Fruit fly (Drosophila melanogaster) Kc167 (cell line): ENCODE measurements around the gene eIF2beta.

Experiments used
- Myc ChIP-seq: fragments of >200 bp; optimal IDR thresholded peaks from 2 replicates; lab custom pipeline; 2017; ENCODE audit warnings: missing external identifiers
- Sin3A ChIP-seq: fragments of >200 bp; optimal IDR thresholded peaks from 2 replicates; lab custom pipeline; 2018; ENCODE audit warnings: missing external identifiers
- h ChIP-seq: fragments of >200 bp; optimal IDR thresholded peaks from 3 replicates; lab custom pipeline; 2018; ENCODE audit warnings: missing external identifiers
- insv ChIP-seq: fragments of >200 bp; optimal IDR thresholded peaks from 3 replicates; lab custom pipeline; 2018; ENCODE audit warnings: missing external identifiers
- psq ChIP-seq: fragments of >200 bp; optimal IDR thresholded peaks from 2 replicates; lab custom pipeline; 2017; ENCODE audit warnings: missing external identifiers
- ttk ChIP-seq: sonication (Bioruptor generic); optimal IDR thresholded peaks from 2 replicates; lab custom pipeline; 2017; ENCODE audit warnings: missing external identifiers

Gene eIF2beta

dm6 chr3L:12534318-12534717, 7.8 kb upstream of the eIF2beta start, which contains the start of gene Pmm2:
TSS of gene Pmm2 (plus strand) at chr3L:12534590.
- TF ChIP-seq ttk: no peak
- TF ChIP-seq insv: no peak
- TF ChIP-seq Myc: no peak
- TF ChIP-seq psq (lab: Kevin White, UChicago): no peak
- TF ChIP-seq Sin3A (lab: Kevin White, UChicago): no peak
- TF ChIP-seq h (lab: Kevin White, UChicago): no peak

dm6 chr3L:12533392-12534070, 7.0 kb upstream of the eIF2beta start, which contains the start of the genes Tsf2 and CG34242:
TSS of gene Tsf2 (minus strand) at chr3L:12533724.
TSS of gene CG34242 (plus strand) at chr3L:12533996.
- TF ChIP-seq Myc (no peak), Sin3A (lab: Kevin White, UChicago) (no peak), h (lab: Kevin White, UChicago) (no peak), insv (no peak), psq (lab: Kevin White, UChicago) (no peak), ttk (no peak)

DNA sequence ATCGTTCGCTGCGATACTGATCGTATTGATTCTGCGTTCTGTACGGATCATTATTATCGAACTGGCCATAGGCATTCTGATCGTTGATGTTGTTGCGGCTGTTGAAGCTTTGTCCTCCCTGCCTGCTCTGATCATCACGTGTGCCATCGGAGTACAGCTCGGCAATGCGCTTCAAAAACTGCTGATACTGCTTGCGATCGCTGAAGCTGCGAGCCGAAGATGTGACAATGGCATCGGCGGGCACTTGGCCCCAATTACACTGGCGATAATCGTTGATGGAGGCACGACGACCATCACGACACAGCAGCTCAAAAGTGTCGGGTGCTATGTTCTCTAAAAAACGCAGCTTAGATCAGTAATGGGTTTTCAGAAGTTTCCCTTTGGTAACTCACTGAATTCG, 5.7 kb upstream of the eIF2beta start:
- TF ChIP-seq ttk: no peak
- no peak for TF ChIP-seq Sin3A (lab: Kevin White, UChicago)
- no peak for TF ChIP-seq insv
- no peak for TF ChIP-seq h (lab: Kevin White, UChicago)
- TF ChIP-seq psq (lab: Kevin White, UChicago): no peak
- no peak for TF ChIP-seq Myc

DNA sequence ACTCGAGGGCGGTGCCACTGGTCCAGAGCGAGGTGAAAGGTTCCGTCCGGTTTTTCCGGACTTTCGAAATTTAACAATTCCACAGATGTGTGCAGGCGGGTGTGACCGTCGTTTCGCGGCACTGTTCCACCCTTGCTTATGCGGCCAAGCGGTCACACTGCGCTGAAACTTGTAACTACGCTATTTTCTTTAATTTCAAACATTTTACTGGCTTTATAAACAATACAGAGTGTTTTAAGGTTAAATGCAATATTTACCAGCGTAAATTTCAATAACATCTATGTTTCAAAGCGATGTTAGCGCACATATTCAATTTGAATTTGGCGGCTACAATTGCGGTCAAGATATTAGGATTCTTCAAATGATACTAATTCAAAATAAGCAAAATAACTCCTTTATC, 3.5 kb upstream of the eIF2beta start, which contains the start of gene nst:
Gene nst, minus strand, starts transcription at position 128 of the 400 bp plus-strand sequence.
- no peak for TF ChIP-seq Myc
- no peak for TF ChIP-seq insv
- no peak for TF ChIP-seq ttk
- TF ChIP-seq h (lab: Kevin White, UChicago): no peak
- no peak for TF ChIP-seq Sin3A (lab: Kevin White, UChicago)
- TF ChIP-seq psq (lab: Kevin White, UChicago): no peak

DNA sequence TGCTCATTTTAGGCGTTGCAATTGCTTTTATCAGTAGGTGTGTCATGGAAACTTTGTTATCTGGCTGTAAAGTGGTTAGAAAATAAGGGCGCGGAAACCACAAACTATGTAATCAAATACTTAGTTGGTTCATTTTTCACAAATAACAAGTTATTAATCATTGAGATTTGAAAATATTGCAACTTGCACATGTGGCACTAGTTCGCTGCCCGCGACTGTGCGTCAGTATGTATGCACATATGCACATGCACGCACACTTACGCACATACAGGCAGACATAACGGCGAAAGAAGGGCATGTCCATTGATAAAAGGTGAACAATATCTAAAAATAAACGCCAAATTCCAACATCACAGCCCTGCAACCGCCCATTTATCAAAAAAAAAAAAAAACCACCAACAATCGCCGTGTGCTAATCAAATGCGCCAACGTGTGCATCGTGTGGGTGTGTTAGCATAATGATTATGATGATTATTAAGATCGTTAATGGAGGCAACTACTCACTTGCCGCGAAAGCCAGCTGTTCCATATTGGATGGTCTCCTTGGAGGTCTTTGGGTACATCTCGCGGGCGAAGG, 3.0 kb upstream of the eIF2beta start:
- no peak for TF ChIP-seq Myc
- TF ChIP-seq insv: no peak
- TF ChIP-seq ttk: no peak
- TF ChIP-seq h (lab: Kevin White, UChicago): no peak
- no peak for TF ChIP-seq psq (lab: Kevin White, UChicago)
- no peak for TF ChIP-seq Sin3A (lab: Kevin White, UChicago)

- TF ChIP-seq Myc: no peak
- TF ChIP-seq insv: no peak
- no peak for TF ChIP-seq Sin3A (lab: Kevin White, UChicago)
- no peak for TF ChIP-seq psq (lab: Kevin White, UChicago)
- TF ChIP-seq h (lab: Kevin White, UChicago): no peak
- no peak for TF ChIP-seq ttk
These were observed 2.6 kb downstream of the eIF2beta start, which contains the start of the genes ver and Gcn5 for dm6 chr3L:12523941-12524340. TSS of gene ver (plus strand) at chr3L:12523987. TSS of gene Gcn5 (minus strand) at chr3L:12524014.

dm6 chr3L:12519315-12519714, 7.2 kb downstream of the eIF2beta start:
- no peak for TF ChIP-seq h (lab: Kevin White, UChicago)
- no peak for TF ChIP-seq psq (lab: Kevin White, UChicago)
- no peak for TF ChIP-seq insv
- no peak for TF ChIP-seq Sin3A (lab: Kevin White, UChicago)
- TF ChIP-seq Myc: no peak
- TF ChIP-seq ttk: no peak

- no peak for TF ChIP-seq ttk
These were observed 8.9 kb downstream of the eIF2beta start for dm6 chr3L:12517443-12518209.

DNA sequence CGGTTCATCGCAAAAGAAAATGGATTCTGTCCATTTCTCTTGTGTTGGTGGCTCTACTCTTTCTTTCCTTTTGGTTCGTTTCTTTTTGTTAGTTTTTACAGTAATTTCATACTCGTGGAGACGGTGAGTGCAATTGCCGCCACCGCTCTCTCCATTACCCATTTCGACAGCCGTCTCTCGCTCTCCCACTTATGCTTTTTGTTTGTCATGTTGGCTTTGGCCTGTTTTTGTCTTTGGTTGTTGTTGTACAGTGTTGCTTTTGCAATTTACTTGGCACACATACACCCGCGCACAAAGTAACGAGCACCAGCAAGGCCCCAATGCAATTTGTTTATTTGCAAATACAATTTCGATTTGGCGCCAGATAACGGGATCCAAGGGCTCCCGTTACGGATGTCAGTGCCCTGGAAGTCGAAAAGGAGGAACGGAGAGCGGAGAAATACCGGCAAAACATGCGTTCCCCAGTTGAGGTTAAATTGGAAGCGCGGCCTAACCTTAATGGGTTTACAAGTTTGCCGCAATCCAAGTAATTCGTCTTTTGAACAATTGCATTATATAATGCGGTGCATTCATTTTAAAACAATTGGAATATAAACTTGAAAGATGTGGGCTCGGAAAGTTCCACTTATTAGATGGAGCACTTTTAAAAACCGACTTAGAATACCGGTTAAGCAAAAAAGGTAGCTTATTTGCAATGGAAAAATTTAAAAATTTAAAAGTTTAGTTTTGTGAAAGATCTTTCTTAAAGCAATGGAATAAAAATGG, 10.7 kb downstream of the eIF2beta start:
- no peak for TF ChIP-seq insv
- no peak for TF ChIP-seq h (lab: Kevin White, UChicago)
- no peak for TF ChIP-seq Myc
- TF ChIP-seq psq (lab: Kevin White, UChicago): no peak
- TF ChIP-seq Sin3A (lab: Kevin White, UChicago): no peak
- no peak for TF ChIP-seq ttk

- TF ChIP-seq Myc (no peak), psq (lab: Kevin White, UChicago) (no peak), insv (no peak), h (lab: Kevin White, UChicago) (no peak), Sin3A (lab: Kevin White, UChicago) (no peak), ttk (no peak)
These were observed 11.7 kb downstream of the eIF2beta start, which contains the start of the genes sti and tral for dm6 chr3L:12514762-12515215. TSS of gene sti (minus strand) at chr3L:12514815. TSS of gene tral (plus strand) at chr3L:12515059.

dm6 chr3L:12507571-12507970, 19.0 kb downstream of the eIF2beta start, which contains the start of gene CG10654:
TSS of gene CG10654 (minus strand) at chr3L:12507840.
- TF ChIP-seq psq (lab: Kevin White, UChicago) (no peak), Sin3A (lab: Kevin White, UChicago) (no peak), insv (no peak), h (lab: Kevin White, UChicago) (no peak), ttk (no peak)
